Worm (Caenorhabditis elegans): ENCODE data around the gene T06C10.3.

DNA sequence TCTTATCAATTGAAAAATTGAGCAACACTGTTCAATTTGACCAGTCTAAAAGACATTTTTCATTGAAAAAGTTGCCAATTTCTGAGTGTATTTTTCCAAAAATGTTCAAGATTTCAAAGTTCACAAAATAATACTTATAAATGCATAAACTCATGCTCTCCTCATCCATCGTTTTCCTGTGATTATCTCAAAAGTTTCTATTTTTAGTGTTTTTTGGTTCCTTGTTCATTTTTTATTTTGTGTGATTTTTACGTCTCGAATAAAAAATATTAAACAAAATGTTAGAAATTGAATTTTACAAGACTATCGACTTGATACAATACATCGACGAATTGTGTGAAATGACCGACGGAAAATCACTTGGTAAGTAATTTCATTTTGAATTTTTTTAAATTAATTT is 11.2 kb downstream of the T06C10.3 start, which contains the start of gene atic-1:
- TF ChIP-seq fkh-10 (GFP tag; optimal IDR thresholded peaks at IDR 0.05) (no peak), nhr-76 (tag; optimal IDR thresholded peaks at IDR 0.05) (no peak), nhr-237 (tag; optimal IDR thresholded peaks at IDR 0.05) (no peak), ama-1 (optimal IDR thresholded peaks at IDR 0.05) (no peak), unc-62 (GFP tag; optimal IDR thresholded peaks at IDR 0.05) (no peak)

Data from whole organism, L1 larva.